Fruit fly (Drosophila melanogaster): ENCODE measurements around the gene CG17751.

Gene CG17751

DNA sequence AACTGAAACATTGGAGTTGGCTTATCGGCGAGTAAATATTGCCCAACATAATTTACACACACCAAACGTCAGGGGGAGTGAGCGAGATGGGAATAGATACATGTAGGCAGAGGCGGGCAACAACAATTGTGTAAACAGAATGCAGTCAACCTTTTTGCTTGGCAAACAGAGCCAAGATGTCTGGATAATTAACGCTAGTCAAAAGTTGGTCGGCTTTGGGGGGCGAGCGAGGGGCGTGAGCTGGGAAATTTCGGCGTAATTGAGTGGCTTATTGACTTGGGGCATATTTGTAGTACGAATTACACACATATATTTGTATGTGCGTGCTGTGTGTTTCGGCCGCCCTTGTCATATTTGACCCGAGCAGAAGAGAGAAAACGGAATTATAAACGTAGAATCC is 22.2 kb upstream of the CG17751 start (continued):
- TF ChIP-seq CG12219 (GFP tag; optimal IDR thresholded peaks at IDR 0.05) = peak; percentile 89
- TF ChIP-seq CG9215 (GFP tag; IDR thresholded peaks at IDR 0.05) = no peak
- TF ChIP-seq hb (GFP tag; IDR thresholded peaks at IDR 0.05; ENCODE audit: partially characterized antibody) = no peak
- TF ChIP-seq grau (tag; optimal IDR thresholded peaks at IDR 0.05) = no peak
- no peak for TF ChIP-seq jigr1 (GFP tag; IDR thresholded peaks at IDR 0.05)
- TF ChIP-seq lmd (GFP tag; IDR thresholded peaks at IDR 0.05) = 0 out of 2 replicates have a peak, but pooled peaks have one; percentile 13
- peak; percentile 88 for TF ChIP-seq NC2β (GFP tag; optimal IDR thresholded peaks at IDR 0.05)
- 0 out of 2 replicates have a peak, but pooled peaks have one; percentile 16 for TF ChIP-seq CG3847 (GFP tag; IDR thresholded peaks at IDR 0.05)
- no peak for TF ChIP-seq Oaz (GFP tag; IDR thresholded peaks at IDR 0.05)
- no peak for TF ChIP-seq vfl (GFP tag; optimal IDR thresholded peaks at IDR 0.05)
- peak; percentile 77 for TF ChIP-seq CG18476 (GFP tag; optimal IDR thresholded peaks at IDR 0.05)
- no peak; the same call in none of the 2 replicates for TF ChIP-seq Awh (GFP tag; IDR thresholded peaks at IDR 0.05)
- peak; percentile 90 for TF ChIP-seq CG15011 (GFP tag; optimal IDR thresholded peaks at IDR 0.05)
- peak; percentile 78 for TF ChIP-seq Dad (GFP tag; optimal IDR thresholded peaks at IDR 0.05)
- TF ChIP-seq CG3281 (GFP tag; optimal IDR thresholded peaks at IDR 0.05) = peak; percentile 77
- TF ChIP-seq sug (tag; optimal IDR thresholded peaks at IDR 0.05) = no peak
- no peak for TF ChIP-seq Aef1 (GFP tag; IDR thresholded peaks at IDR 0.05)
- TF ChIP-seq Tbp (GFP tag; optimal IDR thresholded peaks at IDR 0.05) = no peak
- TF ChIP-seq CG2120 (GFP tag; optimal IDR thresholded peaks at IDR 0.05) = no peak
- TF ChIP-seq ara (GFP tag; IDR thresholded peaks at IDR 0.05) = peak; percentile 82
- no peak for TF ChIP-seq toy (GFP tag; IDR thresholded peaks at IDR 0.05)
- peak; percentile 35; the same call in 1 of the 2 replicates for TF ChIP-seq MBD-R2 (GFP tag; IDR thresholded peaks at IDR 0.05)
- peak; percentile 75 for TF ChIP-seq Meics (GFP tag; optimal IDR thresholded peaks at IDR 0.05)
- TF ChIP-seq ATbp (GFP tag; optimal IDR thresholded peaks at IDR 0.05) = peak; percentile 97
- TF ChIP-seq Deaf1 (tag; optimal IDR thresholded peaks at IDR 0.05) = no peak
- peak; percentile 96 for TF ChIP-seq CG15696 (tag; optimal IDR thresholded peaks at IDR 0.05)
- peak; percentile 77 for TF ChIP-seq Hmr (GFP tag; optimal IDR thresholded peaks at IDR 0.05)
- TF ChIP-seq pnt (GFP tag; optimal IDR thresholded peaks at IDR 0.05) = peak; percentile 78
- TF ChIP-seq fru (optimal IDR thresholded peaks at IDR 0.05) = no peak
- no peak for TF ChIP-seq tna (GFP tag; IDR thresholded peaks at IDR 0.05; ENCODE audit: partially characterized antibody)
- TF ChIP-seq ash1 (GFP tag; optimal IDR thresholded peaks at IDR 0.05) = peak; percentile 29
- TF ChIP-seq ewg (GFP tag; optimal IDR thresholded peaks at IDR 0.05) = peak; percentile 69
- TF ChIP-seq luna (GFP tag; optimal IDR thresholded peaks at IDR 0.05) = no peak
- TF ChIP-seq Dll (GFP tag; IDR thresholded peaks at IDR 0.05; ENCODE audit: partially characterized antibody) = no peak
- TF ChIP-seq dmrt99B (tag; optimal IDR thresholded peaks at IDR 0.05) = peak; percentile 77
- TF ChIP-seq CG9876 (GFP tag; optimal IDR thresholded peaks at IDR 0.05) = peak; percentile 56
- TF ChIP-seq CG13424 (tag; optimal IDR thresholded peaks at IDR 0.05) = peak; percentile 83
- TF ChIP-seq schlank (tag; optimal IDR thresholded peaks at IDR 0.05) = peak; percentile 44
- peak; percentile 70 for TF ChIP-seq Nf-YB (GFP tag; optimal IDR thresholded peaks at IDR 0.05)
- TF ChIP-seq salm (tag; optimal IDR thresholded peaks at IDR 0.05) = peak; percentile 89
- TF ChIP-seq CG14710 (tag; optimal IDR thresholded peaks at IDR 0.05) = peak; percentile 94
- TF ChIP-seq fd102C (GFP tag; optimal IDR thresholded peaks at IDR 0.05) = peak; percentile 93
- peak; percentile 77 for TF ChIP-seq CG17385 (GFP tag; optimal IDR thresholded peaks at IDR 0.05)
- peak; percentile 56 for TF ChIP-seq sob (GFP tag; IDR thresholded peaks at IDR 0.05)
- peak; percentile 88 for TF ChIP-seq CG18619 (GFP tag; optimal IDR thresholded peaks at IDR 0.05)
- peak; percentile 72 for TF ChIP-seq CG11504 (tag; optimal IDR thresholded peaks at IDR 0.05)
- TF ChIP-seq H15 (GFP tag; IDR thresholded peaks at IDR 0.05) = peak; percentile 64; the same call in 1 of the 3 replicates
- TF ChIP-seq CG4617 (GFP tag; optimal IDR thresholded peaks at IDR 0.05; ENCODE audit: borderline replicate concordance) = peak; percentile 53
- TF ChIP-seq gro (GFP tag; optimal IDR thresholded peaks at IDR 0.05) = no peak
- TF ChIP-seq Six4 (GFP tag; optimal IDR thresholded peaks at IDR 0.05) = peak; percentile 84
- TF ChIP-seq p53 (GFP tag; optimal IDR thresholded peaks at IDR 0.05) = peak; percentile 90
